Fruit fly (Drosophila melanogaster) whole organism, adult: Measurements from ENCODE around the gene CG31869.

Experiments
- CG14711 ChIP-seq: fragments of 200-800 bp; sonication (Bioruptor generic); optimal IDR thresholded peaks from 2 replicates; lab custom pipeline; 2018; ENCODE audit warnings: missing biosample characterization, mild to moderate bottlenecking, missing genetic modification characterization, moderate library complexity
- CG1620 ChIP-seq: fragments of 200-800 bp; sonication (Bioruptor generic); optimal IDR thresholded peaks from 2 replicates; lab custom pipeline; 2016; ENCODE audit warnings: missing biosample characterization, missing genetic modification characterization
- CG33017 ChIP-seq: fragments of 200-800 bp; sonication (Bioruptor generic); optimal IDR thresholded peaks from 2 replicates; lab custom pipeline; 2018; ENCODE audit warnings: missing biosample characterization, mild to moderate bottlenecking, missing genetic modification characterization, moderate library complexity
- CG5204 ChIP-seq: fragments of 200-800 bp; sonication (Bioruptor generic); optimal IDR thresholded peaks from 2 replicates; lab custom pipeline; 2016; ENCODE audit warnings: missing biosample characterization, missing genetic modification characterization
- CG7101 ChIP-seq: fragments of 200-800 bp; sonication (Bioruptor generic); optimal IDR thresholded peaks from 2 replicates; lab custom pipeline; 2018; ENCODE audit warnings: missing biosample characterization, mild to moderate bottlenecking, missing genetic modification characterization, moderate library complexity
- Crg-1 ChIP-seq: fragments of 200-800 bp; sonication (Bioruptor generic); optimal IDR thresholded peaks from 2 replicates; lab custom pipeline; 2016; ENCODE audit warnings: missing biosample characterization, missing genetic modification characterization
- Hr96 ChIP-seq: fragments of 200-800 bp; sonication (Bioruptor generic); optimal IDR thresholded peaks from 2 replicates; lab custom pipeline; 2016; ENCODE audit warnings: missing biosample characterization, missing genetic modification characterization
- Mnt ChIP-seq: fragments of 200-800 bp; sonication (Bioruptor generic); optimal IDR thresholded peaks from 2 replicates; lab custom pipeline; 2016; ENCODE audit warnings: missing biosample characterization, mild to moderate bottlenecking, missing genetic modification characterization
- bab1 ChIP-seq: fragments of 200-800 bp; sonication (Bioruptor generic); optimal IDR thresholded peaks from 3 replicates; lab custom pipeline; 2019; ENCODE audit warnings: missing biosample characterization, mild to moderate bottlenecking, missing genetic modification characterization, moderate library complexity
- cnc ChIP-seq, 2 experiments: fragments of >200 bp; optimal IDR thresholded peaks; 2 replicates each; lab custom pipeline; 2017
- kay ChIP-seq: fragments of 200-800 bp; sonication (Bioruptor generic); peaks from one replicate; lab custom pipeline; 2016; ENCODE audit warnings: missing biosample characterization, missing genetic modification characterization, borderline replicate concordance
- ovo ChIP-seq: fragments of 200-800 bp; sonication (Bioruptor generic); optimal IDR thresholded peaks from 2 replicates; lab custom pipeline; 2016; ENCODE audit warnings: missing biosample characterization, missing genetic modification characterization
- pad ChIP-seq: fragments of 200-800 bp; sonication (Bioruptor generic); optimal IDR thresholded peaks from 3 replicates; lab custom pipeline; 2017; ENCODE audit warnings: missing biosample characterization, missing genetic modification characterization, mild to moderate bottlenecking, moderate library complexity, missing genetic modification reagents

dm6 chr2L:10789922-10790321, 11.0 kb downstream of the CG31869 start, which contains the start of gene CG31870:
- no peak for TF ChIP-seq pad (GFP tag; lab: Kevin White, UChicago)
- no peak for TF ChIP-seq CG1620 (GFP tag; lab: Kevin White, UChicago)
- TF ChIP-seq Hr96 (GFP tag; lab: Kevin White, UChicago): no peak
- TF ChIP-seq CG7101: no peak
- no peak for TF ChIP-seq ovo (GFP tag; lab: Kevin White, UChicago)
- TF ChIP-seq CG5204 (GFP tag; lab: Kevin White, UChicago): no peak
- no peak for TF ChIP-seq CG14711 (tag; lab: Kevin White, UChicago)
- TF ChIP-seq Crg-1 (GFP tag; lab: Kevin White, UChicago): no peak
- no peak for TF ChIP-seq Mnt (GFP tag; lab: Kevin White, UChicago)
- TF ChIP-seq bab1: no peak
- TF ChIP-seq cnc (optimal IDR thresholded peaks at IDR 0.05; lab: Kevin White, UChicago): no peak
- TF ChIP-seq kay (GFP tag; lab: Kevin White, UChicago): no peak
- TF ChIP-seq CG33017 (tag; lab: Kevin White, UChicago): no peak
